Worm (Caenorhabditis elegans): ENCODE measurements around the gene tsen-54.
A peak's percentile ranks its signal among the peaks of the same experiment; 100 is the strongest.

Gene tsen-54

ce11 chrIV:1952312-1952711 lies 4.3 kb downstream of the tsen-54 start:
- TF ChIP-seq hlh-1 (tag; optimal IDR thresholded peaks at IDR 0.05) (no peak), nhr-2 (tag; optimal IDR thresholded peaks at IDR 0.05) (no peak)

- TF ChIP-seq lin-32 (GFP tag; optimal IDR thresholded peaks at IDR 0.05) (no peak), nhr-237 (tag; optimal IDR thresholded peaks at IDR 0.05) (no peak), drap-1 (GFP tag; optimal IDR thresholded peaks at IDR 0.05) (no peak), unc-120 (tag; optimal IDR thresholded peaks at IDR 0.05; ENCODE audit: poor library complexity, severe bottlenecking) (no peak), cnd-1 (tag; optimal IDR thresholded peaks at IDR 0.05) (no peak), snpc-4 (tag; optimal IDR thresholded peaks at IDR 0.05) (no peak), unc-39 (tag; optimal IDR thresholded peaks at IDR 0.05) (no peak), nhr-28 (tag; optimal IDR thresholded peaks at IDR 0.05) (no peak), hlh-1 (tag; optimal IDR thresholded peaks at IDR 0.05) (no peak), pha-4 (tag; optimal IDR thresholded peaks at IDR 0.05) (no peak), bed-3 (GFP tag; optimal IDR thresholded peaks at IDR 0.05) (no peak), mep-1 (tag; optimal IDR thresholded peaks at IDR 0.05) (peak; percentile 32), sem-2 (GFP tag; optimal IDR thresholded peaks at IDR 0.05) (no peak), mls-2 (tag; optimal IDR thresholded peaks at IDR 0.05) (no peak), ceh-39 (tag; optimal IDR thresholded peaks at IDR 0.05) (peak; percentile 1), mab-5 (tag; optimal IDR thresholded peaks at IDR 0.05) (no peak), M03D4.4 (tag; optimal IDR thresholded peaks at IDR 0.05) (no peak), sptf-1 (tag; optimal IDR thresholded peaks at IDR 0.05) (no peak), zip-8 (tag; optimal IDR thresholded peaks at IDR 0.05) (no peak), ceh-43 (GFP tag; optimal IDR thresholded peaks at IDR 0.05) (no peak), lsy-2 (tag; optimal IDR thresholded peaks at IDR 0.05) (no peak), elt-1 (tag; optimal IDR thresholded peaks at IDR 0.05; ENCODE audit: borderline replicate concordance, insufficient read depth) (no peak), ztf-11 (tag; optimal IDR thresholded peaks at IDR 0.05) (no peak), lin-13 (tag; optimal IDR thresholded peaks at IDR 0.05) (peak; percentile 41), tbx-8 (GFP tag; optimal IDR thresholded peaks at IDR 0.05) (no peak), ces-1 (GFP tag; optimal IDR thresholded peaks at IDR 0.05) (peak; percentile 79), elt-3 (tag; optimal IDR thresholded peaks at IDR 0.05) (no peak)
These were observed 5.2 kb downstream of the tsen-54 start, which contains the start of gene F52C12.2 for ce11 chrIV:1953132-1953629. Gene F52C12.2 (plus strand): TSS chrIV:1953579.

ce11 chrIV:1956411-1956810 lies 8.4 kb downstream of the tsen-54 start, which contains the start of gene F52C12.6:
Gene F52C12.6 (plus strand): TSS chrIV:1956711.
- TF ChIP-seq drap-1 (GFP tag; optimal IDR thresholded peaks at IDR 0.05) = no peak
- no peak for TF ChIP-seq nhr-237 (tag; optimal IDR thresholded peaks at IDR 0.05)
- no peak for TF ChIP-seq sem-2 (GFP tag; optimal IDR thresholded peaks at IDR 0.05)
- no peak for TF ChIP-seq unc-39 (tag; optimal IDR thresholded peaks at IDR 0.05)
- no peak for TF ChIP-seq M03D4.4 (tag; optimal IDR thresholded peaks at IDR 0.05)
- no peak for TF ChIP-seq bed-3 (GFP tag; optimal IDR thresholded peaks at IDR 0.05)
- TF ChIP-seq unc-62 (GFP tag; optimal IDR thresholded peaks at IDR 0.05) = no peak
- no peak for TF ChIP-seq sptf-1 (tag; optimal IDR thresholded peaks at IDR 0.05)
- TF ChIP-seq mls-2 (tag; optimal IDR thresholded peaks at IDR 0.05) = no peak
- no peak for TF ChIP-seq tbx-8 (GFP tag; optimal IDR thresholded peaks at IDR 0.05)
- no peak for TF ChIP-seq unc-120 (tag; optimal IDR thresholded peaks at IDR 0.05; ENCODE audit: poor library complexity, severe bottlenecking)
- TF ChIP-seq mab-5 (tag; optimal IDR thresholded peaks at IDR 0.05) = no peak
- no peak for TF ChIP-seq zip-8 (tag; optimal IDR thresholded peaks at IDR 0.05)
- TF ChIP-seq nhr-2 (tag; optimal IDR thresholded peaks at IDR 0.05) = no peak

- TF ChIP-seq unc-120 (tag; optimal IDR thresholded peaks at IDR 0.05; ENCODE audit: poor library complexity, severe bottlenecking) (no peak), ceh-83 (GFP tag; optimal IDR thresholded peaks at IDR 0.05) (no peak), snpc-4 (tag; optimal IDR thresholded peaks at IDR 0.05) (no peak), M03D4.4 (tag; optimal IDR thresholded peaks at IDR 0.05) (no peak)
These were observed 11.6 kb downstream of the tsen-54 start, which contains the start of gene tdpo-1 for ce11 chrIV:1959554-1959953. Gene tdpo-1 (plus strand): TSS chrIV:1959854.

- TF ChIP-seq lsy-2 (tag; optimal IDR thresholded peaks at IDR 0.05) (no peak), ces-1 (GFP tag; optimal IDR thresholded peaks at IDR 0.05) (no peak), sptf-1 (tag; optimal IDR thresholded peaks at IDR 0.05) (no peak), lin-32 (GFP tag; optimal IDR thresholded peaks at IDR 0.05) (no peak)
These were observed 15.3 kb downstream of the tsen-54 start, which contains the start of gene ulp-3 for ce11 chrIV:1963247-1963646. Gene ulp-3 (plus strand): TSS chrIV:1963634.

Measured in whole organism, mixed stage, embryonic.